Worm (Caenorhabditis elegans) whole organism, early embryonic: Measurements from ENCODE around the gene F11A5.9.

Experiments
- B0310.2 ChIP-seq: sonication (generic microtip); optimal IDR thresholded peaks from 2 replicates; lab custom pipeline; 2016; ENCODE audit warnings: mild to moderate bottlenecking, missing genetic modification characterization, missing compliant biosample characterization
- F13C5.2 ChIP-seq: sonication (generic microtip); optimal IDR thresholded peaks from 2 replicates; lab custom pipeline; 2017; ENCODE audit warnings: mild to moderate bottlenecking, missing genetic modification characterization, inconsistent platforms, missing compliant biosample characterization
- aly-1 ChIP-seq: sonication (generic microtip); optimal IDR thresholded peaks from 2 replicates; lab custom pipeline; 2016; ENCODE audit warnings: missing genetic modification characterization, missing compliant biosample characterization
- ama-1 ChIP-seq: fragments of 150-350 bp; optimal IDR thresholded peaks from 2 replicates; lab custom pipeline; 2014
- ceh-13 ChIP-seq: fragments of 200-800 bp; sonication (Bioruptor generic); optimal IDR thresholded peaks from 2 replicates; lab custom pipeline; 2018; ENCODE audit warnings: mild to moderate bottlenecking, missing genetic modification characterization, missing compliant biosample characterization
- ceh-36 ChIP-seq: sonication (generic microtip); optimal IDR thresholded peaks from 2 replicates; lab custom pipeline; 2016; ENCODE audit warnings: missing genetic modification characterization, inconsistent platforms, missing compliant biosample characterization
- ets-7 ChIP-seq: sonication (generic microtip); optimal IDR thresholded peaks from 2 replicates; lab custom pipeline; 2016; ENCODE audit warnings: missing genotype, missing genetic modification characterization, missing compliant biosample characterization
- flt-1 ChIP-seq: fragments of 200-800 bp; sonication (Bioruptor generic); IDR thresholded peaks from 2 replicates; pipeline ENCODE4 v1.3.6; 2022; ENCODE audit warnings: missing genetic modification characterization, missing compliant biosample characterization
- hmbx-1 ChIP-seq: sonication (generic microtip); optimal IDR thresholded peaks from 2 replicates; lab custom pipeline; 2016; ENCODE audit warnings: mild to moderate bottlenecking, missing genetic modification characterization, missing compliant biosample characterization
- hmg-4 ChIP-seq: fragments of 200-800 bp; sonication (Bioruptor generic); optimal IDR thresholded peaks from 2 replicates; lab custom pipeline; 2018; ENCODE audit warnings: mild to moderate bottlenecking, missing genetic modification characterization, missing compliant biosample characterization
- hnd-1 ChIP-seq: sonication (generic microtip); optimal IDR thresholded peaks from 2 replicates; lab custom pipeline; 2016; ENCODE audit warnings: missing genetic modification characterization, missing compliant biosample characterization
- pes-1 ChIP-seq: fragments of 200-800 bp; sonication (Bioruptor generic); IDR thresholded peaks from 2 replicates; pipeline ENCODE4 v1.3.6; 2022; ENCODE audit warnings: missing genetic modification reagents, missing genetic modification characterization, missing compliant biosample characterization
- scrt-1 ChIP-seq: fragments of 200-800 bp; sonication (Bioruptor generic); IDR thresholded peaks from 2 replicates; pipeline ENCODE4 v1.3.6; 2022; ENCODE audit warnings: missing genetic modification characterization, missing compliant biosample characterization
- sea-1 ChIP-seq: fragments of 200-800 bp; sonication (Bioruptor generic); conservative IDR thresholded peaks from 2 replicates; pipeline ENCODE4 v1.3.6; 2022; ENCODE audit warnings: missing genetic modification characterization, missing compliant biosample characterization
- tbx-11 ChIP-seq: fragments of 200-800 bp; sonication (Bioruptor generic); IDR thresholded peaks from 2 replicates; pipeline ENCODE4 v1.3.6; 2022; ENCODE audit warnings: missing genetic modification characterization, missing compliant biosample characterization
- tbx-37 ChIP-seq: fragments of 200-800 bp; sonication (Bioruptor generic); conservative IDR thresholded peaks from 2 replicates; pipeline ENCODE4 v1.3.6; 2022; ENCODE audit warnings: missing genetic modification reagents, missing genetic modification characterization, missing compliant biosample characterization
- tra-4 ChIP-seq: sonication (generic microtip); optimal IDR thresholded peaks from 2 replicates; lab custom pipeline; 2017; ENCODE audit warnings: missing genetic modification characterization, missing compliant biosample characterization

F11A5.9 gene

ce11 chrV:16266514-16266913, 51.8 kb downstream of the F11A5.9 start, which contains the start of gene T13F3.4:
Gene T13F3.4 (minus strand): TSS chrV:16266614.
- no peak for TF ChIP-seq ceh-36
- TF ChIP-seq F13C5.2 (tag; lab: Kevin White, UChicago) = no peak
- TF ChIP-seq B0310.2 (tag; lab: Kevin White, UChicago) = no peak
- TF ChIP-seq hnd-1 (tag; lab: Kevin White, UChicago) = no peak
- TF ChIP-seq ama-1 (lab: Kevin White, UChicago) = no peak
- TF ChIP-seq pes-1 = no peak
- TF ChIP-seq flt-1 (GFP tag; lab: Robert Waterston, UW) = no peak
- no peak for TF ChIP-seq tbx-11 (GFP tag; lab: Robert Waterston, UW)
- no peak for TF ChIP-seq aly-1 (tag; lab: Kevin White, UChicago)
- TF ChIP-seq hmbx-1 (tag; lab: Kevin White, UChicago) = no peak
- TF ChIP-seq sea-1 (GFP tag; lab: Robert Waterston, UW) = no peak
- TF ChIP-seq scrt-1 (GFP tag; lab: Robert Waterston, UW) = no peak
- no peak for TF ChIP-seq tbx-37 (GFP tag; lab: Robert Waterston, UW)
- TF ChIP-seq hmg-4 (GFP tag; lab: Kevin White, UChicago) = no peak
- no peak for TF ChIP-seq tra-4 (tag; lab: Kevin White, UChicago)
- TF ChIP-seq ets-7 (tag; lab: Kevin White, UChicago) = no peak
- no peak for TF ChIP-seq ceh-13 (GFP tag; lab: Kevin White, UChicago)
